Worm (Caenorhabditis elegans): ENCODE data around the gene fbxb-74.

- TF ChIP-seq nhr-11 (tag; optimal IDR thresholded peaks at IDR 0.05) (no peak), ceh-19 (GFP tag; optimal IDR thresholded peaks at IDR 0.05) (no peak), npax-4 (tag; optimal IDR thresholded peaks at IDR 0.05) (no peak), tbx-2 (tag; optimal IDR thresholded peaks at IDR 0.05) (no peak), unc-55 (GFP tag; optimal IDR thresholded peaks at IDR 0.05) (no peak)
Observed at ce11 chrIV:4393488-4393887, 45.6 kb downstream of the fbxb-74 start.
